Fruit fly (Drosophila melanogaster): Measurements from ENCODE around the gene CG13083.

CG13083 gene

DNA sequence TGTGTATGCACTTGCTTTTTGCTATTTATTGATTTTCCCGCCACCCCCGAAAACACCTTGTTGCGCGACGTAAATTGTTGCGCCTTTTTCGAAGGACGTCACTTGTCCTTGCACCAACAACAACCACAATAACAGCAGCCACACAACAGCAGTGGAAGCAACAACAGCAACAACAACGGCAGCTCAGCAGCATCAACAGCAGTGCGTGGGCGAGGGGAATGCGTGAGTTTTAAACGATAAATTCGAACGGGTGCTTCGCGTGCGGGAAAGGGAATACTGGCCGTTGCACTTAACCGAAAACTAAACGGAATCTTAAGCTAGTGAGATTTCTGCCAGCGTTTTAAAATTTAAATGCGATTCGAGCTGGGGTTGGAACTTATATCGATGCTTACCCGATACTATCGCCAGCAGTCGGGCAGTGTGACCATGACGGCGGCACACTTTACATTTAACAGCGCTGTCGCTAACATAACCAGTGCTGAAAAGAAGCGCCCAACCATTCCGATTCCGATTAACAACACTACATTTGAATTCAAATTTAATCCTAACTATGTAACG, 21.1 kb downstream of the CG13083 start, which contains the start of gene cyst (continued):
- TF ChIP-seq trem (tag; optimal IDR thresholded peaks at IDR 0.05), result peak; percentile 72
- TF ChIP-seq NFAT (GFP tag; IDR thresholded peaks at IDR 0.05), result 0 out of 2 replicates have a peak, but pooled peaks have one; percentile 48
- peak; percentile 69 for TF ChIP-seq CHES-1-like (GFP tag; optimal IDR thresholded peaks at IDR 0.05)
- TF ChIP-seq B-H2 (GFP tag; optimal IDR thresholded peaks at IDR 0.05), result peak; percentile 46
- TF ChIP-seq CG2199 (GFP tag; IDR thresholded peaks at IDR 0.05), result no peak
- peak; percentile 61 for TF ChIP-seq CG16863 (GFP tag; optimal IDR thresholded peaks at IDR 0.05)
- TF ChIP-seq Fer2 (tag; optimal IDR thresholded peaks at IDR 0.05), result no peak
- peak; percentile 98 for TF ChIP-seq BEAF-32 (GFP tag; optimal IDR thresholded peaks at IDR 0.05)
- TF ChIP-seq Ptx1 (GFP tag; IDR thresholded peaks at IDR 0.05), result peak; percentile 28; the same call in 1 of the 2 replicates
- TF ChIP-seq gcm2 (GFP tag; optimal IDR thresholded peaks at IDR 0.05), result no peak
- peak; percentile 19; the same call in 1 of the 2 replicates for TF ChIP-seq CG11247 (GFP tag; IDR thresholded peaks at IDR 0.05)
- no peak for TF ChIP-seq wek (GFP tag; optimal IDR thresholded peaks at IDR 0.05)
- TF ChIP-seq Sry-δ (GFP tag; optimal IDR thresholded peaks at IDR 0.05), result peak; percentile 93
- no peak for TF ChIP-seq Taf1 (GFP tag; IDR thresholded peaks at IDR 0.05)
- TF ChIP-seq CG9797 (GFP tag; optimal IDR thresholded peaks at IDR 0.05), result peak; percentile 93
- peak; percentile 91 for TF ChIP-seq YL-1 (GFP tag; optimal IDR thresholded peaks at IDR 0.05)
- TF ChIP-seq CG10274 (GFP tag; optimal IDR thresholded peaks at IDR 0.05), result no peak
- TF ChIP-seq GATAe (GFP tag; conservative IDR thresholded peaks at IDR 0.05), result no peak
- peak in 1 of 2 experiments; percentile 39 for TF ChIP-seq insv (GFP tag; optimal IDR thresholded peaks at IDR 0.05)
- peak in 1 of 2 experiments; percentile 17 for TF ChIP-seq Pdp1 (GFP tag; optimal IDR thresholded peaks at IDR 0.05)
- TF ChIP-seq Dbx (GFP tag; IDR thresholded peaks at IDR 0.05), result peak; percentile 68; the same call in 1 of the 3 replicates
- TF ChIP-seq Nf-YA (GFP tag; IDR thresholded peaks at IDR 0.05), result no peak
- peak; percentile 69 for TF ChIP-seq CG2120 (GFP tag; optimal IDR thresholded peaks at IDR 0.05)
- TF ChIP-seq HmgD (GFP tag; optimal IDR thresholded peaks at IDR 0.05), result peak; percentile 54
- no peak for TF ChIP-seq Trl (optimal IDR thresholded peaks at IDR 0.05)
- peak; percentile 60 for TF ChIP-seq Trl (GFP tag; optimal IDR thresholded peaks at IDR 0.05)
- TF ChIP-seq Poxn (GFP tag; IDR thresholded peaks at IDR 0.05), result no peak
- TF ChIP-seq CG10959 (GFP tag; IDR thresholded peaks at IDR 0.05), result no peak
- peak; percentile 94 for TF ChIP-seq inv (GFP tag; IDR thresholded peaks at IDR 0.05; ENCODE audit: partially characterized antibody)
- TF ChIP-seq CG31388 (GFP tag; optimal IDR thresholded peaks at IDR 0.05), result no peak
- peak; percentile 27; the same call in 1 of the 3 replicates for TF ChIP-seq row (GFP tag; IDR thresholded peaks at IDR 0.05)
- TF ChIP-seq Oaz (GFP tag; IDR thresholded peaks at IDR 0.05), result no peak
- TF ChIP-seq CG10267 (tag; optimal IDR thresholded peaks at IDR 0.05), result peak; percentile 95
- peak; percentile 1 for TF ChIP-seq CG7786 (GFP tag; optimal IDR thresholded peaks at IDR 0.05)
- no peak for TF ChIP-seq Jarid2 (GFP tag; optimal IDR thresholded peaks at IDR 0.05)
- no peak for TF ChIP-seq CG11723 (GFP tag; optimal IDR thresholded peaks at IDR 0.05)
- no peak for TF ChIP-seq tll (GFP tag; optimal IDR thresholded peaks at IDR 0.05)
- TF ChIP-seq ap (GFP tag; IDR thresholded peaks at IDR 0.05), result no peak
- peak in 1 of 2 experiments; percentile 55 for TF ChIP-seq crp (GFP tag; optimal IDR thresholded peaks at IDR 0.05)
- no peak for TF ChIP-seq CG18764 (GFP tag; optimal IDR thresholded peaks at IDR 0.05)
- TF ChIP-seq onecut (GFP tag; IDR thresholded peaks at IDR 0.05), result peak; percentile 94
- no peak for TF ChIP-seq CG14667 (GFP tag; IDR thresholded peaks at IDR 0.05)
- TF ChIP-seq bab2 (GFP tag; optimal IDR thresholded peaks at IDR 0.05), result peak; percentile 13
- TF ChIP-seq ci (GFP tag; IDR thresholded peaks at IDR 0.05), result 0 out of 3 replicates have a peak, but pooled peaks have one; percentile 34
- peak; percentile 86 for TF ChIP-seq E2f2 (GFP tag; IDR thresholded peaks at IDR 0.05)
- no peak for TF ChIP-seq H15 (GFP tag; IDR thresholded peaks at IDR 0.05)
- TF ChIP-seq CG7963 (GFP tag; IDR thresholded peaks at IDR 0.05; ENCODE audit: partially characterized antibody), result peak; percentile 95
- no peak for TF ChIP-seq seq (GFP tag; IDR thresholded peaks at IDR 0.05)
- TF ChIP-seq Mad (GFP tag; optimal IDR thresholded peaks at IDR 0.05), result peak; percentile 14
- TF ChIP-seq bsh (GFP tag; optimal IDR thresholded peaks at IDR 0.05), result no peak

All from whole organism, embryonic.